Worm (Caenorhabditis elegans) whole organism, late embryonic: ENCODE results near the gene F59D12.2.

Experiments
- C38D4.7 ChIP-seq: fragments of 200-800 bp; sonication (Bioruptor generic); optimal IDR thresholded peaks from 2 replicates; lab custom pipeline; 2018; ENCODE audit warnings: mild to moderate bottlenecking, missing genetic modification characterization, moderate library complexity, missing compliant biosample characterization
- ama-1 ChIP-seq: fragments of 150-350 bp; optimal IDR thresholded peaks from 2 replicates; lab custom pipeline; 2014
- ceh-19 ChIP-seq: fragments of 200-800 bp; sonication (Bioruptor generic); optimal IDR thresholded peaks from 2 replicates; lab custom pipeline; 2018; ENCODE audit warnings: mild to moderate bottlenecking, missing genetic modification characterization, missing compliant biosample characterization
- dmd-4 ChIP-seq: sonication (generic microtip); optimal IDR thresholded peaks from 2 replicates; lab custom pipeline; 2016; ENCODE audit warnings: borderline replicate concordance, missing genetic modification characterization, missing compliant biosample characterization
- elt-2 ChIP-seq: sonication (generic microtip); optimal IDR thresholded peaks from 2 replicates; lab custom pipeline; 2016; ENCODE audit warnings: missing genetic modification reagents, missing genetic modification characterization, missing compliant biosample characterization
- rnt-1 ChIP-seq: sonication (generic microtip); optimal IDR thresholded peaks from 2 replicates; lab custom pipeline; 2016; ENCODE audit warnings: missing genetic modification characterization, missing compliant biosample characterization
- sox-4 ChIP-seq: sonication (generic microtip); optimal IDR thresholded peaks from 2 replicates; lab custom pipeline; 2017; ENCODE audit warnings: mild to moderate bottlenecking, missing genetic modification characterization, inconsistent platforms, missing compliant biosample characterization
- unc-86 ChIP-seq: sonication (generic microtip); optimal IDR thresholded peaks from 2 replicates; lab custom pipeline; 2016; ENCODE audit warnings: missing genetic modification characterization, missing compliant biosample characterization

DNA sequence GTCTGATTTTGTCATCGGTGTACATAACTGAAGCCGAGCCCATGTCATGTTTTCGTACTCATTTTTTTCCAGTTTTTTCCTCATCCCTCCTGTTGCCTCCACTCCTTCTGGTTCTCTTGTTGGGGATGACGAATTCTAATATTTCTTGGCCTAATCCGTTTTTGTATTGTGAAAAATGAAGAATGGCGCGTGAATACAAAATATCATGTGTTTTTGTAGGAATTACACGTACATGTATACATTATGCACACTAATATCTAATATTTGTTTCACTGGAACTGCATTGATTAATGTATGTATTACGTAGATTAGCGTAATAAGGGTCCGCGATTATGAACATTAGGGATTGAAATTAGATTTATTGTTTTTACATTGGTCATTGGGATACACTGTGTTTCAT is 19.9 kb downstream of the F59D12.2 start:
- TF ChIP-seq ceh-19 (GFP tag; lab: Kevin White, UChicago): no peak
- TF ChIP-seq ama-1: no peak
- no peak for TF ChIP-seq unc-86 (tag; lab: Kevin White, UChicago)
- TF ChIP-seq elt-2: no peak
- TF ChIP-seq rnt-1: no peak
- no peak for TF ChIP-seq sox-4 (tag; lab: Kevin White, UChicago)
- no peak for TF ChIP-seq dmd-4 (tag; lab: Kevin White, UChicago)
- no peak for TF ChIP-seq C38D4.7 (GFP tag; lab: Kevin White, UChicago)
